Worm (Caenorhabditis elegans): ENCODE results near the gene pals-22.

DNA sequence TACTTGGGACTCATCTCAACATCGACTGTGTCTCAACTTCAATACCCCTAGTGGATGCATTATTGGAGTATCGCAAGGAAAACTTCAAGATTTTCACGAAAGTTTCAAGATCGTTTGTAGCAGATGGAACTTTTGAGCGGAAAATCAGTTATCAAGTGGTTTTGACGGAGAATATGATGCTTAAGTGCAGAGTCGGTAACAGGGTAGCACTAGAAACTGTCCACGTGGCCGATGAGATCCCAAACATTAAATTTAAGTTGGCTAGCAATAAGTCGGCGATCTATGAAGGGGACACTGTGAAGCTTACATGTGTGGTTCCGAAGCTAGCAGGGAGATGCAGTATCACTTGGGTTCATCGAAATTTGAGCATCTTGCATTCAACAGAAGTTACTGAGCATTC is 26.9 kb downstream of the pals-22 start:
- TF ChIP-seq lin-13 (tag; optimal IDR thresholded peaks at IDR 0.05) (no peak), nhr-237 (tag; optimal IDR thresholded peaks at IDR 0.05) (no peak), lin-32 (GFP tag; optimal IDR thresholded peaks at IDR 0.05) (no peak), nhr-28 (tag; optimal IDR thresholded peaks at IDR 0.05) (no peak), mab-5 (tag; optimal IDR thresholded peaks at IDR 0.05) (no peak), sptf-1 (tag; optimal IDR thresholded peaks at IDR 0.05) (no peak), ces-1 (GFP tag; optimal IDR thresholded peaks at IDR 0.05) (no peak), snpc-4 (tag; optimal IDR thresholded peaks at IDR 0.05) (no peak), nhr-76 (tag; optimal IDR thresholded peaks at IDR 0.05) (no peak), lsy-2 (tag; optimal IDR thresholded peaks at IDR 0.05) (no peak), drap-1 (GFP tag; optimal IDR thresholded peaks at IDR 0.05) (no peak), ham-2 (GFP tag; optimal IDR thresholded peaks at IDR 0.05) (no peak), elt-1 (tag; optimal IDR thresholded peaks at IDR 0.05; ENCODE audit: borderline replicate concordance, insufficient read depth) (no peak), ztf-11 (tag; optimal IDR thresholded peaks at IDR 0.05) (no peak)
